Worm (Caenorhabditis elegans) whole organism, late embryonic: ENCODE measurements around the gene K02A6.2.

Experiments
- ceh-30 ChIP-seq: fragments of 150-350 bp; optimal IDR thresholded peaks from 2 replicates; lab custom pipeline; 2014; ENCODE audit warnings: missing biosample characterization, missing genetic modification characterization
- elt-4 ChIP-seq: sonication (generic microtip); optimal IDR thresholded peaks from 2 replicates; lab custom pipeline; 2016; ENCODE audit warnings: missing genetic modification characterization, missing compliant biosample characterization
- rnt-1 ChIP-seq: sonication (generic microtip); optimal IDR thresholded peaks from 2 replicates; lab custom pipeline; 2016; ENCODE audit warnings: missing genetic modification characterization, missing compliant biosample characterization

DNA sequence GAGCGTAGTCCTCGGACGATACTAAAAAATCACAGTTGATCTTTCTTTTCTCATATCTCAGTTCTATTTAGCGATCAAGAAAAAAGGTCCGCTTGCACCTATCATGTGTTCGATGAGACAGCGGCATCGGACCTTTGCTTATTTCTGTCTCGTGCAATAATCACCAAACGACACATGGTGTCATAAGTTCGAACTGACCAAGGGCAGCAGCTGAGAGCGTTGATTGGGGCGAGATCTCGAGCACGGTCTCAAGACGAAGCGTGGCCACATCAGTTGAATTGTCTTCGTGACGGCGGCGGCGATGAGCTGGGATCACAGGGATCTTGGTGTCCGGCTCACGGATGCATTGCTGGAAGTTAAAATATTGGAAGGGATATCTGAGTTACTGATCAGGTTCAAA is 37.9 kb upstream of the K02A6.2 start:
- TF ChIP-seq rnt-1 (no peak), elt-4 (tag; lab: Kevin White, UChicago) (no peak), ceh-30 (tag; lab: Kevin White, UChicago) (no peak)
